Fruit fly (Drosophila melanogaster) whole organism: ENCODE data around the gene snk.

Source experiments
- CG8478 ChIP-seq: fragments of >200 bp; optimal IDR thresholded peaks from 2 replicates; lab custom pipeline; 2018; ENCODE audit warnings: inconsistent platforms
- EcR ChIP-seq, 2 experiments: fragments of >200 bp; optimal IDR thresholded peaks; 2 replicates each; lab custom pipeline; 2017; ENCODE audit warnings: missing biosample characterization in 2 of 2, missing genetic modification characterization in 2 of 2, missing genetic modification reagents in 2 of 2
- psq ChIP-seq: fragments of >200 bp; optimal IDR thresholded peaks from 2 replicates; lab custom pipeline; 2017
- usp ChIP-seq: fragments of >200 bp; optimal IDR thresholded peaks from 2 replicates; lab custom pipeline; 2017; ENCODE audit warnings: missing biosample characterization, missing genetic modification characterization, mixed read lengths

dm6 chr3R:13015402-13015801 is 27.2 kb downstream of the snk start:
- TF ChIP-seq psq: no peak
- TF ChIP-seq EcR (GFP tag; optimal IDR thresholded peaks at IDR 0.05; lab: Kevin White, UChicago): no peak
- TF ChIP-seq usp (GFP tag; lab: Kevin White, UChicago): no peak
- TF ChIP-seq CG8478 (lab: Kevin White, UChicago): no peak
